Fruit fly (Drosophila melanogaster): ENCODE measurements around the gene CG8661.
A peak's percentile ranks its signal among the peaks of the same experiment; 100 is the strongest.

CG8661 gene

DNA sequence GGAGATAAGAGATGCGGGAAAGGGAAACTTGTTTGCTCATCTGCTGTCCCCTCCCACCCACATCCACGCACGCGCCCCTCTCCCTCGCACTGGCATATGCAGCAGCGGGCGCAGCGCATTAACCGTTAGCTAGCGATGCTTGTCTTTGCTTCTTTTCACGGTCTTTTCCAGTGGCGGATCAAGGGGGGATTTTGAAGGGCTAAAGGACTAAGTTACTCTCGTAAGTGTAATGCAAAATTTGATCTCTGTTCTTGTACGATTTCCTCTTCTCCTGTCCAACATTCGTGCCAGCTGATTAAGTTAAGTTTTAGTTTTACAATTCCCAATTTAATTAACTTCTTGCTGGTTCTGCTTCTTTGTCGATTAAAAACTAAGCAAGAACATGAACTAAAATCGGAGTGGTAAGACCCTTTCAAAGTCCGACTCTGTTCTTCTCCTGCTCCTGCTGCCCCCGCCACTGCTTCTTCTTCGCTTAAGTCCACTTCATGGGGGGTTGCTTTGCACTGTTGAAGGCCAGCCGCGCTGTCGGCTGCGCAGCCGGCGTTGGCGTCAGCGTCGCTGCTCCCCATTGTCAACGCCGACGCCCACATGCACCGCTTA lies 16.4 kb upstream of the CG8661 start (continued):
- TF ChIP-seq fd102C (GFP tag; optimal IDR thresholded peaks at IDR 0.05) (no peak), CG9727 (GFP tag; optimal IDR thresholded peaks at IDR 0.05) (peak; percentile 66), seq (GFP tag; IDR thresholded peaks at IDR 0.05) (no peak), mam (GFP tag; optimal IDR thresholded peaks at IDR 0.05) (peak; percentile 48), CG17385 (GFP tag; optimal IDR thresholded peaks at IDR 0.05) (peak; percentile 71), jigr1 (GFP tag; IDR thresholded peaks at IDR 0.05) (peak; percentile 35; the same call in 2 of the 3 replicates), CG10979 (tag; optimal IDR thresholded peaks at IDR 0.05) (peak; percentile 80), CG18011 (GFP tag; optimal IDR thresholded peaks at IDR 0.05) (no peak), CG8089 (GFP tag; optimal IDR thresholded peaks at IDR 0.05) (peak; percentile 44), CG8388 (GFP tag; optimal IDR thresholded peaks at IDR 0.05) (peak; percentile 53), CG15696 (tag; optimal IDR thresholded peaks at IDR 0.05) (peak; percentile 40), CG17328 (GFP tag; IDR thresholded peaks at IDR 0.05) (peak; percentile 38; the same call in 1 of the 2 replicates), emc (GFP tag; optimal IDR thresholded peaks at IDR 0.05) (no peak), bab2 (GFP tag; optimal IDR thresholded peaks at IDR 0.05) (peak; percentile 53), CG4854 (GFP tag; optimal IDR thresholded peaks at IDR 0.05) (no peak), CG4730 (GFP tag; IDR thresholded peaks at IDR 0.05) (no peak), Doc2 (GFP tag; IDR thresholded peaks at IDR 0.05) (no peak), ttk (GFP tag; IDR thresholded peaks at IDR 0.05) (peak; percentile 9; the same call in 1 of the 2 replicates), prd (optimal IDR thresholded peaks at IDR 0.05) (no peak), prd (GFP tag; IDR thresholded peaks at IDR 0.05) (peak; percentile 54; the same call in 2 of the 3 replicates), chinmo (GFP tag; IDR thresholded peaks at IDR 0.05; ENCODE audit: partially characterized antibody) (0 out of 4 replicates have a peak, but pooled peaks have one; percentile 51), pan (optimal IDR thresholded peaks at IDR 0.05) (no peak), pan (GFP tag; optimal IDR thresholded peaks at IDR 0.05 in 1 of 2, IDR thresholded peaks at IDR 0.05 in 1 of 2) (no peak), psq (GFP tag; optimal IDR thresholded peaks at IDR 0.05) (no peak), cato (GFP tag; optimal IDR thresholded peaks at IDR 0.05; ENCODE audit: borderline replicate concordance) (no peak), CG12769 (tag; optimal IDR thresholded peaks at IDR 0.05) (peak; percentile 42), D (optimal IDR thresholded peaks at IDR 0.05) (no peak), D (GFP tag; optimal IDR thresholded peaks at IDR 0.05) (peak; percentile 76), vvl (GFP tag; IDR thresholded peaks at IDR 0.05) (no peak; the same call in 1 of the 2 replicates), CG7786 (GFP tag; optimal IDR thresholded peaks at IDR 0.05) (peak; percentile 21), CG15479 (GFP tag; optimal IDR thresholded peaks at IDR 0.05) (no peak), E2f1 (GFP tag; IDR thresholded peaks at IDR 0.05) (no peak), Mes4 (GFP tag; optimal IDR thresholded peaks at IDR 0.05) (peak; percentile 27), CG31365 (tag; optimal IDR thresholded peaks at IDR 0.05) (no peak), crc (GFP tag; optimal IDR thresholded peaks at IDR 0.05) (peak; percentile 2), ci (GFP tag; IDR thresholded peaks at IDR 0.05) (peak; percentile 41; the same call in 1 of the 3 replicates), dm (GFP tag; optimal IDR thresholded peaks at IDR 0.05) (peak; percentile 8), gcm (GFP tag; optimal IDR thresholded peaks at IDR 0.05) (peak; percentile 48), HHEX (GFP tag; optimal IDR thresholded peaks at IDR 0.05) (peak; percentile 56), lmd (GFP tag; IDR thresholded peaks at IDR 0.05) (peak; percentile 55), pb (GFP tag; optimal IDR thresholded peaks at IDR 0.05) (peak; percentile 46), grn (GFP tag; optimal IDR thresholded peaks at IDR 0.05) (peak; percentile 36), ssp (GFP tag; IDR thresholded peaks at IDR 0.05) (0 out of 2 replicates have a peak, but pooled peaks have one; percentile 24), cwo (GFP tag; optimal IDR thresholded peaks at IDR 0.05) (peak; percentile 55), br (optimal IDR thresholded peaks at IDR 0.05) (no peak), Trl (optimal IDR thresholded peaks at IDR 0.05) (peak in 1 of 2 experiments; percentile 20), Trl (GFP tag; optimal IDR thresholded peaks at IDR 0.05) (peak; percentile 51), ken (GFP tag; IDR thresholded peaks at IDR 0.05) (peak; percentile 65; the same call in 1 of the 3 replicates), Hr51 (GFP tag; optimal IDR thresholded peaks at IDR 0.05) (peak in 1 of 2 experiments; percentile 48), CG10959 (GFP tag; IDR thresholded peaks at IDR 0.05) (0 out of 2 replicates have a peak, but pooled peaks have one; percentile 29), org-1 (GFP tag; optimal IDR thresholded peaks at IDR 0.05) (peak; percentile 66)
